Fruit fly (Drosophila melanogaster): ENCODE results near the gene RpS19a.

DNA sequence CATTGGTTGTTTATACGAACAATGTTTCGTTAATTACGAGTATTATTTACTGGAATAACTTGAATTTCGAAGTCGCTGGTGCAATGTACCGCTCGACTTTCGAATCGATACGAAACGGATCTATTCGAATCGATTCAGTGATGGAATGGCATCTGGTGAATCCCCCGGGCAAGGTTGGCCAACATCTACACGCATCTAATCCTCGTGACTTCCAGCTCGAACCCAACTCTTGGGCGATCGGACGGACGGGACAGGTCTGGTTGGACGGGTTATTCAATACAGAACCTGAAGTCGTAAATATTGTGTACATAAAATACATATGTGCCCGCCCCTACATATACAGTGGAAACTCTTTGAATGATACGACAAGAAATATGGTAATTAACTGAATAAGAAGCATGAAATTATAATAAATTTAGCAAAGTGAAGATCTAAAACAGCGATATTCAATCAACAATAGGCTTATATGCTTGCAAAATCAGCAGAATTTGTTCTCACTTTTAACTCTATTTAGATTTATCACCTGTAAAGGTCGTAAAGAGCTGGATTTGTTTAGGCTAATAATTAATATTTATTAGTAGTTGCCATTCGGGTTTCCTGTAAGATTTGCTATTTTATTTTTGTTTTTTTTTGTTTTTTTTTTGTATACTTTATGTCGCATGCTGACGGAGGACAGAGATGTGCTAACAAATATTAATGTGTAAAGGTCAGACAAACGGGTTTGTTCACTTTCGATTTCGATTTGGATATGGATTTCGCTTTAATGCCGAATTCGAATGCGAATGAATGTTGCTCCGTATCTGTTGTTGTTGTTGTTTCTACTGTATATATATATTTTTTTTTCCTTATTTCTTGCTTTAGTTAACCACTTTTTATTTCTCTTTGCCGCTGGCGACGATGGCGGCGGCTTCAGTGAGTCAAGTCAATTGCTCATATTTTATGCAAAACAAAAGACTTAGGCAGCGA is 20.6 kb upstream of the RpS19a start:
- TF ChIP-seq aop (GFP tag; IDR thresholded peaks at IDR 0.05) (no peak), MTF-1 (GFP tag; optimal IDR thresholded peaks at IDR 0.05; ENCODE audit: borderline replicate concordance) (no peak), da (GFP tag; optimal IDR thresholded peaks at IDR 0.05) (no peak), hb (GFP tag; IDR thresholded peaks at IDR 0.05; ENCODE audit: partially characterized antibody) (no peak), Trl (optimal IDR thresholded peaks at IDR 0.05) (no peak), Trl (GFP tag; optimal IDR thresholded peaks at IDR 0.05) (no peak), Bgb (GFP tag; IDR thresholded peaks at IDR 0.05; ENCODE audit: partially characterized antibody) (no peak), NC2α (GFP tag; optimal IDR thresholded peaks at IDR 0.05) (no peak)
